Fruit fly (Drosophila melanogaster): Measurements from ENCODE around the gene CheB93a.

The CheB93a gene

DNA sequence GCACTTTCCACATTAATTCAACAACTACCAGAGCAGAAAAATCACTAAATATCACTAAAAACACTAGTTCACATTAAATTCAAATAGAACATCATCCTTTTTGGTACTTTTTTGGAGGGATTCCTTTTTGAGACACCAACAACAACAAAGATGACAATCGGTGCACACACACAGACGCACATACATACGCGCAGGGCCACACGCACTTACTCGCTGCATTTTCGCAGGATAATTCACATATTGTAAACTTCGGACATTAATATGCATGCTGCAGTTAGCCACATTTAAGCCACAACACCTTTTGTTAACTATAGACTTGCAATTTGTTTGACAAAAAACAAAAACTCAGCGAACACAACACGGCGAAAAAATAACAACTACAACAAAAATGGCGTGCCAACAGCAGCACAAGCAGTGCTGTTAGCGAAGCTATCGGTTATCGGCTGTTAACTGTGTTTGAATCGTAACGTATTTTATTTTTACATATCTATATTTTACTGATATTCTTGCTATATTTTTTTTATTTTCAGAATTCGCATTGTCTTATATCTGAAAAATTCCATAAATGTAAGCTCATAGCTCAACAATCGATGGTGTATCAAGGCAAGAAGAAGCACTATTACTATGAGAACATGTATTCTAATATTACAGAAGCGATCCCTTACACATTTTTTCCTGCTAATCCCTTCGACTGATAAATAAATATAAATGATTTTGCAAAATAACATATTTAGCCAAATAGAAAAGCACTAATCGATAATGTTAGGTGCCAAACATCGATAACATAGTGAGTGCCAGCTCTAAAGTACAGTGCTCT, 47.7 kb upstream of the CheB93a start (continued):
- TF ChIP-seq shn (GFP tag; optimal IDR thresholded peaks at IDR 0.05) (no peak), lov (optimal IDR thresholded peaks at IDR 0.05) (no peak), lov (GFP tag; IDR thresholded peaks at IDR 0.05) (no peak), CG17568 (GFP tag; optimal IDR thresholded peaks at IDR 0.05) (no peak), Hmx (GFP tag; optimal IDR thresholded peaks at IDR 0.05) (peak; percentile 31), gt (GFP tag; IDR thresholded peaks at IDR 0.05) (no peak), Opbp (GFP tag; IDR thresholded peaks at IDR 0.05; ENCODE audit: partially characterized antibody) (0 out of 3 replicates have a peak, but pooled peaks have one; percentile 45), sens (GFP tag) (peak; percentile 66), Dip3 (GFP tag; optimal IDR thresholded peaks at IDR 0.05) (no peak), CG31365 (tag; optimal IDR thresholded peaks at IDR 0.05) (peak; percentile 19), hb (GFP tag; IDR thresholded peaks at IDR 0.05; ENCODE audit: partially characterized antibody) (peak; percentile 60; the same call in 1 of the 3 replicates), phol (tag; optimal IDR thresholded peaks at IDR 0.05) (peak; percentile 94), Usf (GFP tag; optimal IDR thresholded peaks at IDR 0.05) (no peak), CG4617 (GFP tag; optimal IDR thresholded peaks at IDR 0.05; ENCODE audit: borderline replicate concordance) (peak; percentile 85), CG2116 (GFP tag; optimal IDR thresholded peaks at IDR 0.05) (peak; percentile 72), sens-2 (GFP tag; IDR thresholded peaks at IDR 0.05) (no peak), Ravus (GFP tag; IDR thresholded peaks at IDR 0.05) (no peak), CG2875 (GFP tag; optimal IDR thresholded peaks at IDR 0.05) (no peak), CG10147 (GFP tag; optimal IDR thresholded peaks at IDR 0.05) (no peak), HLH4C (GFP tag; IDR thresholded peaks at IDR 0.05; ENCODE audit: partially characterized antibody) (peak; percentile 69; the same call in 2 of the 3 replicates), Dref (GFP tag; IDR thresholded peaks at IDR 0.05) (peak; percentile 76), fd96Cb (tag; optimal IDR thresholded peaks at IDR 0.05) (no peak), Bgb (GFP tag; IDR thresholded peaks at IDR 0.05; ENCODE audit: partially characterized antibody) (peak; percentile 66), CG16815 (GFP tag; optimal IDR thresholded peaks at IDR 0.05) (no peak), CG4707 (GFP tag; optimal IDR thresholded peaks at IDR 0.05) (no peak), gfzf (GFP tag; optimal IDR thresholded peaks at IDR 0.05) (no peak), B-H1 (GFP tag; IDR thresholded peaks at IDR 0.05) (no peak), CG3847 (GFP tag; IDR thresholded peaks at IDR 0.05) (no peak), Hr39 (optimal IDR thresholded peaks at IDR 0.05) (no peak), Doc3 (GFP tag; IDR thresholded peaks at IDR 0.05; ENCODE audit: partially characterized antibody) (peak; percentile 45; the same call in 2 of the 3 replicates), CG12391 (tag; optimal IDR thresholded peaks at IDR 0.05) (peak; percentile 40), CG9876 (GFP tag; optimal IDR thresholded peaks at IDR 0.05) (no peak), Dbx (GFP tag; IDR thresholded peaks at IDR 0.05) (no peak), CG11398 (GFP tag; optimal IDR thresholded peaks at IDR 0.05) (no peak), dpn (GFP tag; optimal IDR thresholded peaks at IDR 0.05) (no peak), unc-4 (GFP tag; IDR thresholded peaks at IDR 0.05; ENCODE audit: partially characterized antibody) (peak; percentile 64; the same call in 1 of the 2 replicates), nerfin-2 (GFP tag; IDR thresholded peaks at IDR 0.05; ENCODE audit: partially characterized antibody) (0 out of 2 replicates have a peak, but pooled peaks have one; percentile 9), CG8388 (GFP tag; optimal IDR thresholded peaks at IDR 0.05) (no peak), CG31388 (GFP tag; optimal IDR thresholded peaks at IDR 0.05) (no peak), CG14441 (GFP tag; IDR thresholded peaks at IDR 0.05) (no peak), Sry-δ (GFP tag; optimal IDR thresholded peaks at IDR 0.05) (peak; percentile 79), CG1603 (tag; optimal IDR thresholded peaks at IDR 0.05) (no peak), en (GFP tag; optimal IDR thresholded peaks at IDR 0.05) (no peak), cas (GFP tag; IDR thresholded peaks at IDR 0.05) (no peak), Bdp1 (GFP tag; optimal IDR thresholded peaks at IDR 0.05) (no peak), zfh1 (GFP tag; IDR thresholded peaks at IDR 0.05) (no peak), CG10959 (GFP tag; IDR thresholded peaks at IDR 0.05) (no peak), Fer2 (tag; optimal IDR thresholded peaks at IDR 0.05) (no peak), Atf-2 (GFP tag; optimal IDR thresholded peaks at IDR 0.05) (no peak)
